Worm (Caenorhabditis elegans) whole organism, early embryonic: Measurements from ENCODE around the gene Y39F10A.1.

ENCODE experiments used
- B0310.2 ChIP-seq: sonication (generic microtip); optimal IDR thresholded peaks from 2 replicates; lab custom pipeline; 2016; ENCODE audit warnings: mild to moderate bottlenecking, missing genetic modification characterization, missing compliant biosample characterization
- F13C5.2 ChIP-seq: sonication (generic microtip); optimal IDR thresholded peaks from 2 replicates; lab custom pipeline; 2017; ENCODE audit warnings: mild to moderate bottlenecking, missing genetic modification characterization, inconsistent platforms, missing compliant biosample characterization
- aly-1 ChIP-seq: sonication (generic microtip); optimal IDR thresholded peaks from 2 replicates; lab custom pipeline; 2016; ENCODE audit warnings: missing genetic modification characterization, missing compliant biosample characterization
- ama-1 ChIP-seq: fragments of 150-350 bp; optimal IDR thresholded peaks from 2 replicates; lab custom pipeline; 2014
- ceh-13 ChIP-seq: fragments of 200-800 bp; sonication (Bioruptor generic); optimal IDR thresholded peaks from 2 replicates; lab custom pipeline; 2018; ENCODE audit warnings: mild to moderate bottlenecking, missing genetic modification characterization, missing compliant biosample characterization
- ceh-36 ChIP-seq: sonication (generic microtip); optimal IDR thresholded peaks from 2 replicates; lab custom pipeline; 2016; ENCODE audit warnings: missing genetic modification characterization, inconsistent platforms, missing compliant biosample characterization
- ets-7 ChIP-seq: sonication (generic microtip); optimal IDR thresholded peaks from 2 replicates; lab custom pipeline; 2016; ENCODE audit warnings: missing genotype, missing genetic modification characterization, missing compliant biosample characterization
- flt-1 ChIP-seq: fragments of 200-800 bp; sonication (Bioruptor generic); IDR thresholded peaks from 2 replicates; pipeline ENCODE4 v1.3.6; 2022; ENCODE audit warnings: missing genetic modification characterization, missing compliant biosample characterization
- hmbx-1 ChIP-seq: sonication (generic microtip); optimal IDR thresholded peaks from 2 replicates; lab custom pipeline; 2016; ENCODE audit warnings: mild to moderate bottlenecking, missing genetic modification characterization, missing compliant biosample characterization
- hmg-4 ChIP-seq: fragments of 200-800 bp; sonication (Bioruptor generic); optimal IDR thresholded peaks from 2 replicates; lab custom pipeline; 2018; ENCODE audit warnings: mild to moderate bottlenecking, missing genetic modification characterization, missing compliant biosample characterization
- hnd-1 ChIP-seq: sonication (generic microtip); optimal IDR thresholded peaks from 2 replicates; lab custom pipeline; 2016; ENCODE audit warnings: missing genetic modification characterization, missing compliant biosample characterization
- pes-1 ChIP-seq: fragments of 200-800 bp; sonication (Bioruptor generic); IDR thresholded peaks from 2 replicates; pipeline ENCODE4 v1.3.6; 2022; ENCODE audit warnings: missing genetic modification reagents, missing genetic modification characterization, missing compliant biosample characterization
- scrt-1 ChIP-seq: fragments of 200-800 bp; sonication (Bioruptor generic); IDR thresholded peaks from 2 replicates; pipeline ENCODE4 v1.3.6; 2022; ENCODE audit warnings: missing genetic modification characterization, missing compliant biosample characterization
- sea-1 ChIP-seq: fragments of 200-800 bp; sonication (Bioruptor generic); conservative IDR thresholded peaks from 2 replicates; pipeline ENCODE4 v1.3.6; 2022; ENCODE audit warnings: missing genetic modification characterization, missing compliant biosample characterization
- tbx-11 ChIP-seq: fragments of 200-800 bp; sonication (Bioruptor generic); IDR thresholded peaks from 2 replicates; pipeline ENCODE4 v1.3.6; 2022; ENCODE audit warnings: missing genetic modification characterization, missing compliant biosample characterization
- tbx-37 ChIP-seq: fragments of 200-800 bp; sonication (Bioruptor generic); conservative IDR thresholded peaks from 2 replicates; pipeline ENCODE4 v1.3.6; 2022; ENCODE audit warnings: missing genetic modification reagents, missing genetic modification characterization, missing compliant biosample characterization
- tra-4 ChIP-seq: sonication (generic microtip); optimal IDR thresholded peaks from 2 replicates; lab custom pipeline; 2017; ENCODE audit warnings: missing genetic modification characterization, missing compliant biosample characterization

The Y39F10A.1 gene

DNA sequence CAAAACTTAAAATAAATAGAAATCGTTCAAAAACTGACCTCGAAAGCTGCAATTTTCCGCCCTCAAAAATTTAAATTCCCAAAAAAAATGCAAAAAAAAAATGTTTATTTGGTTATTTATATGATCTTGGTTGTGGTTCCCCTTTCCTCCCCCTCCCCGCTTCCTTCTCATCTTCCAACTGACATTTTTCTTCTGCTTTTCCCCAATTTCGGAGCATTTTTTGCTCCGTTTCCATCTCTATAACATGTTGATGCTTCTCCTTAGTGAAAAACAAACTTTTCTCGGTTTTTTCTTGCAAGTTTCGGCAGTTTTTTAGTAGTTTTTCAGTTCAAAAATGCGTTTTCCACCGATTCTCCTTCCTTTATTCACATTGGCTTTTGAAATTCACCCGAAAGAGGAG lies at the start of gene Y39F10A.1:
Gene Y39F10A.1 (plus strand): TSS at position 301 of the 400 bp plus-strand sequence.
- TF ChIP-seq B0310.2 (tag; lab: Kevin White, UChicago) (no peak), hmg-4 (GFP tag; lab: Kevin White, UChicago) (no peak), tra-4 (tag; lab: Kevin White, UChicago) (no peak), ceh-36 (tag; lab: Kevin White, UChicago) (no peak), scrt-1 (GFP tag; lab: Robert Waterston, UW) (no peak), F13C5.2 (no peak), flt-1 (GFP tag; lab: Robert Waterston, UW) (no peak), ama-1 (no peak), sea-1 (GFP tag; lab: Robert Waterston, UW) (no peak), hnd-1 (tag; lab: Kevin White, UChicago) (no peak), ceh-13 (no peak), tbx-37 (GFP tag; lab: Robert Waterston, UW) (no peak), tbx-11 (no peak), aly-1 (tag; lab: Kevin White, UChicago) (no peak), hmbx-1 (tag; lab: Kevin White, UChicago) (no peak), pes-1 (no peak), ets-7 (tag; lab: Kevin White, UChicago) (no peak)

DNA sequence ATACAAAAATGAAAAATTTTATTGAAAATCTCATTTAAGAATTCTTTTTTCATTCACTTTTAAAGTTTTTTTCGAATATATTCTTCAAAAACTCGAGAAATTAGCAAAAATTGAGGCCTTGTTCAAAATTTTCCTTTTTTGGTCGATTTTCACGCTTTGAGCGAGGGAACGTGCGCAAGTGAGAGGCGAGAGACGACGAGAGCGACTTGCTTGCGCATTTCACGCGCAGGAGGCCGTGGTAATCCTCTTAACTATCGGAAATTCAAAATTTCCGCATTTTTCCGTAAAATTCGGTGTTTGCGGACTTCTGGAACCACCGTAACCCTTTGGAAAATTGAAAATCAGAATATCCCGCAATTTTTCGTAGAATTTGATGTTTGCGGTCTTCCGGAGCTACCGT lies 45.2 kb upstream of the Y39F10A.1 start:
- TF ChIP-seq ceh-13 (no peak), flt-1 (GFP tag; lab: Robert Waterston, UW) (no peak), tra-4 (tag; lab: Kevin White, UChicago) (no peak), ama-1 (no peak)

DNA sequence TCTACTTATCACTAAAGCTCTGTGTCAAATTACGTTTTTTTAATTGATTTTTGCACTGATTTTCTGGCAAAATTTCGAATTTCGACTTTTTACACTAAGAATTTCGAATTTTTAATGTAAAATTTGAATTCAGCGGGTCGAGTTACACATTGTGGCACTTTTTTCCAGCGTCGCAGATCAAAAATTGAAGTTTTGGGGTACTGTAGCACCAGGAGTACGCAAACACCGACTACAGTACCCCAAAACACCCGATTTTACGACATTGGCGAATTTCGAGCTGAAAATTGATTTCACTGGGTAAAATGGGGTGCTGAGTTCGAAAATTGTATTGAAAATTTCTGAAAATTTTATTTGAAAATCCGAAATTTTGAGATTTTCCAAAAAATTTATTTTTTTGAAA lies 42.7 kb upstream of the Y39F10A.1 start:
- TF ChIP-seq F13C5.2 = no peak
- TF ChIP-seq ets-7 (tag; lab: Kevin White, UChicago) = no peak
- TF ChIP-seq hmg-4 (GFP tag; lab: Kevin White, UChicago) = no peak
- no peak for TF ChIP-seq ceh-13
- TF ChIP-seq hmbx-1 (tag; lab: Kevin White, UChicago) = no peak
- no peak for TF ChIP-seq ama-1
- no peak for TF ChIP-seq tbx-37 (GFP tag; lab: Robert Waterston, UW)
- TF ChIP-seq aly-1 (tag; lab: Kevin White, UChicago) = no peak
- no peak for TF ChIP-seq B0310.2 (tag; lab: Kevin White, UChicago)
- TF ChIP-seq tra-4 (tag; lab: Kevin White, UChicago) = no peak

- TF ChIP-seq hmg-4 (GFP tag; lab: Kevin White, UChicago) (no peak), aly-1 (tag; lab: Kevin White, UChicago) (no peak), ceh-36 (tag; lab: Kevin White, UChicago) (no peak), ama-1 (no peak), tbx-11 (no peak)
These were observed 34.3 kb upstream of the Y39F10A.1 start, which contains the start of gene fbxc-48 for ce11 chrII:740808-741207. TSS of gene fbxc-48 (minus strand) at chrII:740908.

ce11 chrII:750155-750554 lies 25.0 kb upstream of the Y39F10A.1 start, which contains the start of gene snt-6:
TSS of gene snt-6 (minus strand) at chrII:750212.
- TF ChIP-seq hmg-4 (GFP tag; lab: Kevin White, UChicago) = no peak
- no peak for TF ChIP-seq tra-4 (tag; lab: Kevin White, UChicago)
- no peak for TF ChIP-seq tbx-11
- TF ChIP-seq sea-1 (GFP tag; lab: Robert Waterston, UW) = no peak
- no peak for TF ChIP-seq ceh-13
- no peak for TF ChIP-seq hnd-1 (tag; lab: Kevin White, UChicago)
- no peak for TF ChIP-seq F13C5.2
- TF ChIP-seq aly-1 (tag; lab: Kevin White, UChicago) = no peak
- TF ChIP-seq tbx-37 (GFP tag; lab: Robert Waterston, UW) = no peak
- TF ChIP-seq ama-1 = no peak
- no peak for TF ChIP-seq ets-7 (tag; lab: Kevin White, UChicago)
- TF ChIP-seq flt-1 (GFP tag; lab: Robert Waterston, UW) = no peak
- TF ChIP-seq ceh-36 (tag; lab: Kevin White, UChicago) = no peak

- TF ChIP-seq hnd-1 (tag; lab: Kevin White, UChicago) (no peak), ets-7 (tag; lab: Kevin White, UChicago) (no peak)
These were observed 23.3 kb upstream of the Y39F10A.1 start for ce11 chrII:751850-752249.

ce11 chrII:753469-753868 lies 21.7 kb upstream of the Y39F10A.1 start:
- TF ChIP-seq pes-1 (no peak), ets-7 (tag; lab: Kevin White, UChicago) (no peak), ama-1 (no peak)

- TF ChIP-seq B0310.2 (tag; lab: Kevin White, UChicago) (no peak), sea-1 (GFP tag; lab: Robert Waterston, UW) (no peak), ceh-36 (tag; lab: Kevin White, UChicago) (no peak), scrt-1 (GFP tag; lab: Robert Waterston, UW) (no peak), ets-7 (tag; lab: Kevin White, UChicago) (no peak), ama-1 (no peak), pes-1 (no peak), hnd-1 (tag; lab: Kevin White, UChicago) (no peak), tbx-37 (GFP tag; lab: Robert Waterston, UW) (no peak), tbx-11 (no peak), ceh-13 (no peak)
These were observed 20.2 kb upstream of the Y39F10A.1 start for ce11 chrII:754971-755370.

ce11 chrII:756161-756560 lies 19.0 kb upstream of the Y39F10A.1 start:
- TF ChIP-seq scrt-1 (GFP tag; lab: Robert Waterston, UW) = no peak
- TF ChIP-seq flt-1 (GFP tag; lab: Robert Waterston, UW) = no peak
- no peak for TF ChIP-seq sea-1 (GFP tag; lab: Robert Waterston, UW)
- TF ChIP-seq ama-1 = no peak
- TF ChIP-seq ets-7 (tag; lab: Kevin White, UChicago) = no peak
- TF ChIP-seq pes-1 = no peak
